Fruit fly (Drosophila melanogaster) whole organism, embryonic: ENCODE data around the gene CG13248.
A peak's percentile ranks its signal among the peaks of the same experiment; 100 is the strongest.

Experiments used
- Abd-B ChIP-seq: fragments of 200-800 bp; sonication (Bioruptor generic); optimal IDR thresholded peaks from 2 replicates; lab custom pipeline; 2018; ENCODE audit warnings: missing biosample characterization, mild to moderate bottlenecking, missing genetic modification characterization, moderate library complexity
- Blimp-1 ChIP-seq: fragments of 200-800 bp; sonication (Bioruptor generic); optimal IDR thresholded peaks from 3 replicates; lab custom pipeline; 2018; ENCODE audit warnings: missing biosample characterization, missing genetic modification characterization, mild to moderate bottlenecking, moderate library complexity, missing genetic modification reagents
- CG10209 ChIP-seq: fragments of 200-800 bp; sonication (Bioruptor generic); optimal IDR thresholded peaks from 3 replicates; lab custom pipeline; 2017; ENCODE audit warnings: missing biosample characterization, mild to moderate bottlenecking, missing genetic modification characterization, missing genetic modification reagents
- CG10543 ChIP-seq: fragments of 200-800 bp; sonication (Bioruptor generic); optimal IDR thresholded peaks from 3 replicates; lab custom pipeline; 2017; ENCODE audit warnings: missing biosample characterization, mild to moderate bottlenecking, missing genetic modification characterization, moderate library complexity
- CG10565 ChIP-seq: fragments of 200-800 bp; sonication (Bioruptor generic); optimal IDR thresholded peaks from 3 replicates; lab custom pipeline; 2016; ENCODE audit warnings: missing biosample characterization, mild to moderate bottlenecking, missing genetic modification characterization
- CG11504 ChIP-seq: fragments of 200-800 bp; sonication (Bioruptor generic); optimal IDR thresholded peaks from 3 replicates; lab custom pipeline; 2019; ENCODE audit warnings: missing biosample characterization, mild to moderate bottlenecking, missing genetic modification characterization, moderate library complexity
- CG11696 ChIP-seq: fragments of 200-800 bp; sonication (Bioruptor generic); IDR thresholded peaks from 2 replicates; pipeline ENCODE4 v1.3.6; 2022; ENCODE audit warnings: missing biosample characterization, missing genetic modification characterization
- CG13123 ChIP-seq: fragments of 200-800 bp; sonication (Bioruptor generic); optimal IDR thresholded peaks from 2 replicates; lab custom pipeline; 2016; ENCODE audit warnings: missing biosample characterization, missing genetic modification characterization
- CG14965 ChIP-seq: fragments of 200-800 bp; sonication (Bioruptor generic); optimal IDR thresholded peaks from 2 replicates; lab custom pipeline; 2016; ENCODE audit warnings: missing biosample characterization, missing genetic modification characterization, borderline replicate concordance
- CG1602 ChIP-seq: fragments of 200-800 bp; sonication (Bioruptor generic); optimal IDR thresholded peaks from 3 replicates; lab custom pipeline; 2016; ENCODE audit warnings: missing biosample characterization, missing genetic modification characterization
- CG16863 ChIP-seq: fragments of 200-800 bp; sonication (Bioruptor generic); optimal IDR thresholded peaks from 3 replicates; lab custom pipeline; 2016; ENCODE audit warnings: missing biosample characterization, missing genetic modification characterization
- CG17568 ChIP-seq: fragments of 200-800 bp; sonication (Bioruptor generic); optimal IDR thresholded peaks from 2 replicates; lab custom pipeline; 2018; ENCODE audit warnings: missing biosample characterization, mild to moderate bottlenecking, missing genetic modification characterization, moderate library complexity
- CG18764 ChIP-seq: fragments of 200-800 bp; sonication (Bioruptor generic); optimal IDR thresholded peaks from 3 replicates; lab custom pipeline; 2016; ENCODE audit warnings: missing biosample characterization, missing genetic modification characterization
- CG4328 ChIP-seq: fragments of 200-800 bp; sonication (Bioruptor generic); optimal IDR thresholded peaks from 3 replicates; lab custom pipeline; 2017; ENCODE audit warnings: missing biosample characterization, missing genetic modification reagents, missing genetic modification characterization
- CG4360 ChIP-seq: fragments of 200-800 bp; sonication (Bioruptor generic); IDR thresholded peaks from 2 replicates; pipeline ENCODE4 v1.3.6; 2022; ENCODE audit warnings: missing biosample characterization, missing genetic modification characterization
- CG4820 ChIP-seq: fragments of 200-800 bp; sonication (Bioruptor generic); optimal IDR thresholded peaks from 3 replicates; lab custom pipeline; 2016; ENCODE audit warnings: missing biosample characterization, missing genetic modification characterization
- CG4854 ChIP-seq: fragments of 200-800 bp; sonication (Bioruptor generic); optimal IDR thresholded peaks from 2 replicates; lab custom pipeline; 2016; ENCODE audit warnings: missing biosample characterization, missing genetic modification characterization, inconsistent platforms
- CG6175 ChIP-seq: fragments of 200-800 bp; sonication (Bioruptor generic); IDR thresholded peaks from 3 replicates; pipeline ENCODE4 v1.3.6; 2022; ENCODE audit warnings: missing biosample characterization, missing genetic modification characterization
- CG6854 ChIP-seq: fragments of 200-800 bp; sonication (Bioruptor generic); optimal IDR thresholded peaks from 3 replicates; lab custom pipeline; 2017; ENCODE audit warnings: missing biosample characterization, mild to moderate bottlenecking, missing genetic modification characterization
- CG7372 ChIP-seq: fragments of 200-800 bp; sonication (Bioruptor generic); IDR thresholded peaks from 2 replicates; pipeline ENCODE4 v1.3.6; 2022; ENCODE audit warnings: missing biosample characterization, missing genetic modification characterization
- CG7928 ChIP-seq: fragments of 200-800 bp; sonication (Bioruptor generic); optimal IDR thresholded peaks from 2 replicates; lab custom pipeline; 2017; ENCODE audit warnings: missing biosample characterization, mild to moderate bottlenecking, missing genetic modification characterization
- CG8478 ChIP-seq: fragments of >200 bp; optimal IDR thresholded peaks from 2 replicates; lab custom pipeline; 2018
- CG8944 ChIP-seq: fragments of 200-800 bp; sonication (Bioruptor generic); optimal IDR thresholded peaks from 3 replicates; lab custom pipeline; 2016; ENCODE audit warnings: missing biosample characterization, missing genetic modification characterization
- CrebB ChIP-seq: fragments of 200-800 bp; sonication (Bioruptor generic); optimal IDR thresholded peaks from 3 replicates; lab custom pipeline; 2018; ENCODE audit warnings: missing biosample characterization, mild to moderate bottlenecking, missing genetic modification characterization
- Doc2 ChIP-seq: fragments of 200-800 bp; sonication (Bioruptor generic); IDR thresholded peaks from 2 replicates; pipeline ENCODE4 v1.3.6; 2022; ENCODE audit warnings: missing biosample characterization, missing genetic modification characterization
- Ets97D ChIP-seq: fragments of 200-800 bp; sonication (Bioruptor generic); optimal IDR thresholded peaks from 3 replicates; lab custom pipeline; 2016; ENCODE audit warnings: missing biosample characterization, missing genetic modification characterization
- HHEX ChIP-seq: fragments of 200-800 bp; sonication (Bioruptor generic); optimal IDR thresholded peaks from 3 replicates; lab custom pipeline; 2017; ENCODE audit warnings: missing biosample characterization, mild to moderate bottlenecking, missing genetic modification characterization, missing genetic modification reagents
- Hr3 ChIP-seq: fragments of 200-800 bp; sonication (Bioruptor generic); optimal IDR thresholded peaks from 3 replicates; lab custom pipeline; 2016; ENCODE audit warnings: missing biosample characterization, missing genetic modification characterization
- Hr51 ChIP-seq, 2 experiments: fragments of 200-800 bp; sonication (Bioruptor generic); optimal IDR thresholded peaks; 2 replicates in 1 of 2; 3 replicates in 1 of 2; lab custom pipeline; 2016 to 2018; ENCODE audit warnings: missing biosample characterization in 2 of 2, missing genetic modification characterization in 2 of 2, mild to moderate bottlenecking in 1 of 2, moderate library complexity in 1 of 2
- Lpt ChIP-seq: fragments of >200 bp; optimal IDR thresholded peaks from 2 replicates; lab custom pipeline; 2018; ENCODE audit warnings: missing biosample characterization, missing genetic modification characterization
- MTF-1 ChIP-seq: fragments of 200-800 bp; sonication (Bioruptor generic); optimal IDR thresholded peaks from 2 replicates; lab custom pipeline; 2018; ENCODE audit warnings: missing biosample characterization, mild to moderate bottlenecking, missing genetic modification characterization, borderline replicate concordance
- Mad ChIP-seq: fragments of 200-800 bp; sonication (Bioruptor generic); optimal IDR thresholded peaks from 2 replicates; lab custom pipeline; 2016; ENCODE audit warnings: missing biosample characterization, missing genetic modification characterization
- Oaz ChIP-seq: fragments of 200-800 bp; sonication (Bioruptor generic); IDR thresholded peaks from 2 replicates; pipeline ENCODE4 v1.3.6; 2022; ENCODE audit warnings: missing biosample characterization, missing genetic modification characterization
- Side ChIP-seq: fragments of 200-800 bp; sonication (Bioruptor generic); optimal IDR thresholded peaks from 2 replicates; lab custom pipeline; 2016; ENCODE audit warnings: missing biosample characterization, missing genetic modification characterization
- Spps ChIP-seq: fragments of 200-800 bp; sonication (Bioruptor generic); optimal IDR thresholded peaks from 2 replicates; lab custom pipeline; 2018; ENCODE audit warnings: missing biosample characterization, mild to moderate bottlenecking, missing genetic modification characterization
- TFAM ChIP-seq: fragments of 200-800 bp; sonication (Bioruptor generic); optimal IDR thresholded peaks from 2 replicates; lab custom pipeline; 2017; ENCODE audit warnings: missing biosample characterization, missing genetic modification characterization, inconsistent platforms
- Xrp1 ChIP-seq: fragments of 200-800 bp; sonication (Bioruptor generic); IDR thresholded peaks from 2 replicates; pipeline ENCODE4 v1.3.6; 2022; ENCODE audit warnings: missing biosample characterization, missing genetic modification characterization
- ash1 ChIP-seq: fragments of 200-800 bp; sonication (Bioruptor generic); optimal IDR thresholded peaks from 2 replicates; lab custom pipeline; 2018; ENCODE audit warnings: missing biosample characterization, mild to moderate bottlenecking, missing genetic modification characterization
- cwo ChIP-seq: fragments of 200-800 bp; sonication (Bioruptor generic); optimal IDR thresholded peaks from 3 replicates; lab custom pipeline; 2017; ENCODE audit warnings: missing biosample characterization, missing genetic modification characterization, mild to moderate bottlenecking, moderate library complexity, missing genetic modification reagents
- dan ChIP-seq: fragments of 200-800 bp; sonication (Bioruptor generic); IDR thresholded peaks from 2 replicates; pipeline ENCODE4 v1.3.6; 2022; ENCODE audit warnings: missing biosample characterization, missing genetic modification characterization
- danr ChIP-seq: fragments of 200-800 bp; sonication (Bioruptor generic); IDR thresholded peaks from 2 replicates; pipeline ENCODE4 v1.3.6; 2022; ENCODE audit warnings: missing biosample characterization, missing genetic modification characterization
- en ChIP-seq: fragments of 200-800 bp; sonication (Bioruptor generic); optimal IDR thresholded peaks from 2 replicates; lab custom pipeline; 2016; ENCODE audit warnings: missing biosample characterization, missing genetic modification characterization
- kay ChIP-seq: fragments of 200-800 bp; sonication (Bioruptor generic); optimal IDR thresholded peaks from 2 replicates; lab custom pipeline; 2016; ENCODE audit warnings: missing biosample characterization, missing genetic modification characterization
- ken ChIP-seq: fragments of 200-800 bp; sonication (Bioruptor generic); IDR thresholded peaks from 3 replicates; pipeline ENCODE4 v1.3.6; 2022; ENCODE audit warnings: missing biosample characterization, missing genetic modification characterization
- lov ChIP-seq, 2 experiments: fragments of 200-800 bp in 1 of 2; fragments of >200 bp in 1 of 2; sonication (Bioruptor generic) in 1 of 2; IDR thresholded peaks in 1 of 2; optimal IDR thresholded peaks in 1 of 2; 2 replicates in 1 of 2; 3 replicates in 1 of 2; pipeline versions ENCODE4 v1.3.6 to Lab custom; 2017 to 2022; ENCODE audit warnings: missing biosample characterization in 1 of 2, missing genetic modification characterization in 1 of 2
- odd ChIP-seq: fragments of 200-800 bp; sonication (Bioruptor generic); optimal IDR thresholded peaks from 2 replicates; lab custom pipeline; 2017; ENCODE audit warnings: missing biosample characterization, mild to moderate bottlenecking, missing genetic modification characterization
- pnt ChIP-seq: fragments of 200-800 bp; sonication (Bioruptor generic); optimal IDR thresholded peaks from 3 replicates; lab custom pipeline; 2016; ENCODE audit warnings: missing biosample characterization, missing genetic modification characterization
- slou ChIP-seq: fragments of 200-800 bp; sonication (Bioruptor generic); optimal IDR thresholded peaks from 3 replicates; lab custom pipeline; 2016; ENCODE audit warnings: missing biosample characterization, missing genetic modification characterization
- ssp ChIP-seq: fragments of 200-800 bp; sonication (Bioruptor generic); IDR thresholded peaks from 2 replicates; pipeline ENCODE4 v1.3.6; 2022; ENCODE audit warnings: missing biosample characterization, missing genetic modification characterization

The CG13248 gene

dm6 chr3L:20444815-20445519 is 34.6 kb upstream of the CG13248 start (continued):
- peak; percentile 41 for TF ChIP-seq CG4854 (GFP tag; lab: Kevin White, UChicago)
- peak; percentile 50 for TF ChIP-seq CG4328 (GFP tag; lab: Kevin White, UChicago)
- peak; percentile 79 for TF ChIP-seq CG17568 (GFP tag; lab: Kevin White, UChicago)
- peak; percentile 77 for TF ChIP-seq CG6175 (GFP tag; lab: Robert Waterston, UW)
- TF ChIP-seq Hr51 (GFP tag; optimal IDR thresholded peaks at IDR 0.05; lab: Kevin White, UChicago): peak in 1 of 2 experiments; percentile 90
- TF ChIP-seq Xrp1 (GFP tag; lab: Robert Waterston, UW): peak; percentile 93
- TF ChIP-seq CG18764 (GFP tag; lab: Kevin White, UChicago): peak; percentile 69
- no peak for TF ChIP-seq CG14965 (GFP tag; lab: Kevin White, UChicago)
- TF ChIP-seq Oaz: peak; percentile 85
- peak; percentile 9 for TF ChIP-seq CG10543 (GFP tag; lab: Kevin White, UChicago)
- peak; percentile 74 for TF ChIP-seq odd (GFP tag; lab: Kevin White, UChicago)
- TF ChIP-seq slou: peak; percentile 47
- peak; percentile 85 for TF ChIP-seq Blimp-1
- TF ChIP-seq ash1 (GFP tag; lab: Kevin White, UChicago): no peak
- peak; percentile 83 for TF ChIP-seq CG10209 (GFP tag; lab: Kevin White, UChicago)
- peak; percentile 13 for TF ChIP-seq Ets97D
- peak; percentile 77 for TF ChIP-seq Hr3 (GFP tag; lab: Kevin White, UChicago)
- no peak for TF ChIP-seq lov (optimal IDR thresholded peaks at IDR 0.05; lab: Kevin White, UChicago)
- TF ChIP-seq lov (GFP tag; IDR thresholded peaks at IDR 0.05; lab: Robert Waterston, UW): peak; percentile 89
- TF ChIP-seq CG1602: peak; percentile 78
- peak; percentile 62 for TF ChIP-seq kay (GFP tag; lab: Kevin White, UChicago)
- TF ChIP-seq CG4360: peak; percentile 52
- no peak for TF ChIP-seq Side (GFP tag; lab: Kevin White, UChicago)
- peak; percentile 62 for TF ChIP-seq CG6854
- peak; percentile 84 for TF ChIP-seq cwo
- TF ChIP-seq en: no peak
- TF ChIP-seq CG4820: peak; percentile 80
- peak; percentile 87 for TF ChIP-seq HHEX (GFP tag; lab: Kevin White, UChicago)
- no peak for TF ChIP-seq CG16863 (GFP tag; lab: Kevin White, UChicago)
- peak; percentile 52 for TF ChIP-seq CG7928 (GFP tag; lab: Kevin White, UChicago)
- peak; percentile 23 for TF ChIP-seq CG10565 (GFP tag; lab: Kevin White, UChicago)
- peak; percentile 57 for TF ChIP-seq CG13123 (GFP tag; lab: Kevin White, UChicago)
- TF ChIP-seq MTF-1 (GFP tag; lab: Kevin White, UChicago): peak; percentile 75
- peak; percentile 89 for TF ChIP-seq CG11504 (tag; lab: Kevin White, UChicago)
- peak; percentile 46 for TF ChIP-seq TFAM (GFP tag; lab: Kevin White, UChicago)
- no peak for TF ChIP-seq CG8478
- TF ChIP-seq Abd-B (GFP tag; lab: Kevin White, UChicago): peak; percentile 71
- TF ChIP-seq danr (GFP tag; lab: Robert Waterston, UW): peak; percentile 66; the same call in 1 of the 2 replicates
- no peak for TF ChIP-seq CG8944
- TF ChIP-seq ssp (GFP tag; lab: Robert Waterston, UW): peak; percentile 81
- TF ChIP-seq pnt (GFP tag; lab: Kevin White, UChicago): no peak
- TF ChIP-seq CrebB (tag; lab: Kevin White, UChicago): peak; percentile 69
- peak; percentile 66 for TF ChIP-seq Spps (tag; lab: Kevin White, UChicago)
- peak; percentile 54 for TF ChIP-seq Mad (GFP tag; lab: Kevin White, UChicago)
- TF ChIP-seq ken (GFP tag; lab: Robert Waterston, UW): peak; percentile 89
- TF ChIP-seq Lpt: no peak
- TF ChIP-seq CG7372: peak; percentile 87
- 0 out of 2 replicates have a peak, but pooled peaks have one; percentile 42 for TF ChIP-seq dan (GFP tag; lab: Robert Waterston, UW)
- TF ChIP-seq Doc2 (GFP tag; lab: Robert Waterston, UW): peak; percentile 78; the same call in 1 of the 2 replicates
- TF ChIP-seq CG11696: peak; percentile 80
